5 worm cellular contexts compared by ENCODE assay signal in the genomic region with DNA sequence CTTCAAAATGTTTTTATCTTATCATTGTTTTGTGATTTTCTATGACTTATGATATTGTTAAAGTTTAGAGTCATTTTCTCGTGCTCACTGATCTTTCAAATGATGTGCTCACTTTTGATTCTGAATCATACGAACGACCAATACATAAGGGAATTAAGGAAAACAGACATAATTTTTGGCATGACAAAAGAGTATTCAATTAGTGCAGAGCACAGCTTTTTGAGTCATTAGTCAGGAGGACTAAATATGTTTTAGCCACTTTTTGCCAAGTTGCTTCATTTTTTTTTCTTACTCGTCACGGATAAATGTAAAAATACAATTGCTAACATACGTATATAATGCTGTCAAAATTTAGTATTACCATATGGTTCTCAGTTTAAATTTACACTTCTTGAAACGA.
A peak's percentile ranks its signal among the peaks of the same experiment; 100 is the strongest.
TF ChIP-seq lines count a peak whose summit lies in the region.

A gene (minus strand): TSS at position 2 of the 400 bp plus-strand sequence.

TF ChIP-seq in whole organism, L1 larva, 84 proteins besides CTCF, POLR2A, EP300 and RAD21:
- TF ChIP-seq ceh-8 (GFP tag; optimal IDR thresholded peaks at IDR 0.05; lab: Kevin White, UChicago): peak; percentile 91
- TF ChIP-seq elt-2 (tag; optimal IDR thresholded peaks at IDR 0.05; lab: Kevin White, UChicago): peak; percentile 6
- TF ChIP-seq lin-14 (GFP tag; optimal IDR thresholded peaks at IDR 0.05; lab: Kevin White, UChicago): peak; percentile 12
- no peak for TF ChIP-seq C04F5.9 (tag; optimal IDR thresholded peaks at IDR 0.05; lab: Kevin White, UChicago)
- no peak for TF ChIP-seq nhr-71 (tag; optimal IDR thresholded peaks at IDR 0.05; lab: Kevin White, UChicago)
- TF ChIP-seq lin-15B (tag; optimal IDR thresholded peaks at IDR 0.05; lab: Kevin White, UChicago): no peak
- no peak for TF ChIP-seq irx-1 (tag; optimal IDR thresholded peaks at IDR 0.05; lab: Kevin White, UChicago)
- no peak for TF ChIP-seq ces-1 (GFP tag; optimal IDR thresholded peaks at IDR 0.05; lab: Kevin White, UChicago)

TF ChIP-seq in whole organism, L2 larva, 48 proteins besides CTCF, POLR2A, EP300 and RAD21:
- peak; percentile 5 for TF ChIP-seq skn-1 (tag; optimal IDR thresholded peaks at IDR 0.05; lab: Kevin White, UChicago)
- TF ChIP-seq mbf-1 (tag; optimal IDR thresholded peaks at IDR 0.05; lab: Kevin White, UChicago): no peak
- TF ChIP-seq blmp-1 (tag; optimal IDR thresholded peaks at IDR 0.05; lab: Kevin White, UChicago; ENCODE audit: insufficient read depth): no peak
- TF ChIP-seq ceh-82 (tag; optimal IDR thresholded peaks at IDR 0.05; lab: Kevin White, UChicago): no peak
- TF ChIP-seq peb-1 (tag; optimal IDR thresholded peaks at IDR 0.05; lab: Kevin White, UChicago): no peak
- TF ChIP-seq ztf-11 (tag; optimal IDR thresholded peaks at IDR 0.05; lab: Kevin White, UChicago): no peak
- TF ChIP-seq fos-1 (tag; optimal IDR thresholded peaks at IDR 0.05; lab: Kevin White, UChicago): peak; percentile 32

TF ChIP-seq in whole organism, L3 larva, 47 proteins besides CTCF, POLR2A, EP300 and RAD21:
- TF ChIP-seq lsy-12 (tag; optimal IDR thresholded peaks at IDR 0.05; lab: Kevin White, UChicago) (no peak), elt-2 (tag; optimal IDR thresholded peaks at IDR 0.05; lab: Kevin White, UChicago) (peak; percentile 34), nhr-28 (tag; optimal IDR thresholded peaks at IDR 0.05; lab: Kevin White, UChicago) (no peak), pqm-1 (tag; optimal IDR thresholded peaks at IDR 0.05; lab: Kevin White, UChicago) (peak; percentile 17), nhr-25 (tag; optimal IDR thresholded peaks at IDR 0.05; lab: Kevin White, UChicago) (no peak), nhr-237 (tag; optimal IDR thresholded peaks at IDR 0.05; lab: Kevin White, UChicago) (no peak)

TF ChIP-seq in whole organism, L4 larva, 104 proteins besides CTCF, POLR2A, EP300 and RAD21:
- no peak for TF ChIP-seq spr-1 (tag; optimal IDR thresholded peaks at IDR 0.05; lab: Kevin White, UChicago)
- TF ChIP-seq spr-3 (GFP tag; optimal IDR thresholded peaks at IDR 0.05; lab: Kevin White, UChicago): no peak
- no peak for TF ChIP-seq mdl-1 (tag; optimal IDR thresholded peaks at IDR 0.05; lab: Kevin White, UChicago)
- peak; percentile 29 for TF ChIP-seq nhr-28 (tag; optimal IDR thresholded peaks at IDR 0.05; lab: Kevin White, UChicago)
- TF ChIP-seq pha-4 (GFP tag; IDR thresholded peaks at IDR 0.05; lab: Robert Waterston, UW): no peak
- no peak for TF ChIP-seq pha-4 (tag; optimal IDR thresholded peaks at IDR 0.05; lab: Kevin White, UChicago)
- no peak for TF ChIP-seq ceh-32 (tag; optimal IDR thresholded peaks at IDR 0.05; lab: Kevin White, UChicago; ENCODE audit: poor library complexity)
- no peak for TF ChIP-seq egl-43 (GFP tag; IDR thresholded peaks at IDR 0.05; lab: Robert Waterston, UW)
- TF ChIP-seq daf-8 (GFP tag; IDR thresholded peaks at IDR 0.05; lab: Robert Waterston, UW): no peak
- no peak for TF ChIP-seq ztf-11 (tag; optimal IDR thresholded peaks at IDR 0.05; lab: Kevin White, UChicago)
- TF ChIP-seq T26A8.4 (GFP tag; IDR thresholded peaks at IDR 0.05; lab: Robert Waterston, UW): no peak
- TF ChIP-seq mxl-3 (GFP tag; optimal IDR thresholded peaks at IDR 0.05; lab: Kevin White, UChicago): no peak
- no peak for TF ChIP-seq daf-16 (GFP tag; optimal IDR thresholded peaks at IDR 0.05; lab: Kevin White, UChicago)
- peak; percentile 50 for TF ChIP-seq daf-16 (tag; optimal IDR thresholded peaks at IDR 0.05; lab: Kevin White, UChicago)
- TF ChIP-seq mxl-2 (GFP tag; conservative IDR thresholded peaks at IDR 0.05; lab: Robert Waterston, UW): no peak
- TF ChIP-seq lsy-2 (tag; optimal IDR thresholded peaks at IDR 0.05; lab: Kevin White, UChicago): no peak
- TF ChIP-seq pqm-1 (tag; optimal IDR thresholded peaks at IDR 0.05; lab: Kevin White, UChicago): peak; percentile 15
- no peak for TF ChIP-seq ces-1 (GFP tag; optimal IDR thresholded peaks at IDR 0.05; lab: Kevin White, UChicago)
- no peak for TF ChIP-seq madf-5 (GFP tag; IDR thresholded peaks at IDR 0.05; lab: Robert Waterston, UW)
- no peak for TF ChIP-seq nhr-11 (tag; optimal IDR thresholded peaks at IDR 0.05; lab: Kevin White, UChicago)
- no peak for TF ChIP-seq lin-13 (GFP tag; optimal IDR thresholded peaks at IDR 0.05; lab: Kevin White, UChicago)
- peak; percentile 24 for TF ChIP-seq hlh-30 (tag; optimal IDR thresholded peaks at IDR 0.05; lab: Kevin White, UChicago; ENCODE audit: insufficient read depth)
- TF ChIP-seq saeg-2 (GFP tag; IDR thresholded peaks at IDR 0.05; lab: Robert Waterston, UW): no peak
- no peak for TF ChIP-seq nhr-102 (tag; optimal IDR thresholded peaks at IDR 0.05; lab: Kevin White, UChicago)
- TF ChIP-seq ztf-7 (tag; optimal IDR thresholded peaks at IDR 0.05; lab: Kevin White, UChicago): no peak
TF ChIP-seq in whole organism, L4 larva: peak in this region for 4.

TF ChIP-seq in whole organism, young adult, 124 proteins besides CTCF, POLR2A, EP300 and RAD21:
- no peak for TF ChIP-seq lir-1 (GFP tag; conservative IDR thresholded peaks at IDR 0.05; lab: Robert Waterston, UW)
- no peak for TF ChIP-seq lag-1 (GFP tag; IDR thresholded peaks at IDR 0.05; lab: Robert Waterston, UW)
- peak; percentile 27 for TF ChIP-seq nhr-80 (tag; optimal IDR thresholded peaks at IDR 0.05; lab: Kevin White, UChicago)
- no peak for TF ChIP-seq attf-6 (GFP tag; IDR thresholded peaks at IDR 0.05; lab: Robert Waterston, UW)
- no peak for TF ChIP-seq unc-62 (GFP tag; optimal IDR thresholded peaks at IDR 0.05; lab: Kevin White, UChicago)
- no peak for TF ChIP-seq T07F8.4 (tag; optimal IDR thresholded peaks at IDR 0.05; lab: Kevin White, UChicago)
- TF ChIP-seq lsl-1 (GFP tag; optimal IDR thresholded peaks at IDR 0.05; lab: Kevin White, UChicago): no peak
- TF ChIP-seq ceh-100 (GFP tag; IDR thresholded peaks at IDR 0.05; lab: Robert Waterston, UW): no peak
- no peak for TF ChIP-seq egl-18 (GFP tag; IDR thresholded peaks at IDR 0.05; lab: Robert Waterston, UW)
